Worm (Caenorhabditis elegans) whole organism, late embryonic: Measurements from ENCODE around the gene T04B8.1.

Experiments
- K02D7.2 ChIP-seq: sonication (generic microtip); optimal IDR thresholded peaks from 2 replicates; lab custom pipeline; 2017; ENCODE audit warnings: mild to moderate bottlenecking, missing genetic modification characterization, missing compliant biosample characterization
- ama-1 ChIP-seq: fragments of 150-350 bp; optimal IDR thresholded peaks from 2 replicates; lab custom pipeline; 2014
- ceh-14 ChIP-seq: sonication (generic microtip); optimal IDR thresholded peaks from 2 replicates; lab custom pipeline; 2016; ENCODE audit warnings: missing genotype, missing genetic modification characterization, missing compliant biosample characterization
- ceh-18 ChIP-seq: sonication (generic microtip); optimal IDR thresholded peaks from 2 replicates; lab custom pipeline; 2016; ENCODE audit warnings: missing genetic modification characterization, missing compliant biosample characterization
- ceh-2 ChIP-seq: sonication (generic microtip); optimal IDR thresholded peaks from 2 replicates; lab custom pipeline; 2016; ENCODE audit warnings: missing genotype, missing genetic modification characterization, missing compliant biosample characterization
- ceh-22 ChIP-seq: sonication (generic microtip); optimal IDR thresholded peaks from 2 replicates; lab custom pipeline; 2017; ENCODE audit warnings: missing biosample characterization, missing genetic modification characterization
- ceh-24 ChIP-seq: sonication (generic microtip); optimal IDR thresholded peaks from 2 replicates; lab custom pipeline; 2016; ENCODE audit warnings: mild to moderate bottlenecking, missing genetic modification characterization, missing compliant biosample characterization
- ceh-30 ChIP-seq: fragments of 150-350 bp; optimal IDR thresholded peaks from 2 replicates; lab custom pipeline; 2014; ENCODE audit warnings: missing biosample characterization, missing genetic modification characterization
- ceh-31 ChIP-seq: sonication (generic microtip); optimal IDR thresholded peaks from 2 replicates; lab custom pipeline; 2016; ENCODE audit warnings: missing genetic modification characterization, missing compliant biosample characterization
- ceh-34 ChIP-seq: sonication (generic microtip); optimal IDR thresholded peaks from 2 replicates; lab custom pipeline; 2016; ENCODE audit warnings: mild to moderate bottlenecking, missing genetic modification characterization, missing compliant biosample characterization
- ceh-45 ChIP-seq: fragments of 200-800 bp; sonication (Bioruptor generic); IDR thresholded peaks from 2 replicates; pipeline ENCODE4 v1.3.6; 2022; ENCODE audit warnings: missing genetic modification reagents, missing genetic modification characterization, missing compliant biosample characterization
- ceh-9 ChIP-seq: sonication (generic microtip); optimal IDR thresholded peaks from 2 replicates; lab custom pipeline; 2016; ENCODE audit warnings: mild to moderate bottlenecking, missing genetic modification characterization, inconsistent platforms, missing compliant biosample characterization
- dmd-4 ChIP-seq: sonication (generic microtip); optimal IDR thresholded peaks from 2 replicates; lab custom pipeline; 2016; ENCODE audit warnings: borderline replicate concordance, missing genetic modification characterization, missing compliant biosample characterization
- dve-1 ChIP-seq: sonication (generic microtip); optimal IDR thresholded peaks from 2 replicates; lab custom pipeline; 2017; ENCODE audit warnings: antibody characterized with exemption, mild to moderate bottlenecking, missing genetic modification characterization, missing compliant biosample characterization
- elt-2 ChIP-seq: sonication (generic microtip); optimal IDR thresholded peaks from 2 replicates; lab custom pipeline; 2016; ENCODE audit warnings: missing genetic modification reagents, missing genetic modification characterization, missing compliant biosample characterization
- elt-4 ChIP-seq: sonication (generic microtip); optimal IDR thresholded peaks from 2 replicates; lab custom pipeline; 2016; ENCODE audit warnings: missing genetic modification characterization, missing compliant biosample characterization
- eyg-1 ChIP-seq: sonication (generic microtip); optimal IDR thresholded peaks from 2 replicates; lab custom pipeline; 2016; ENCODE audit warnings: missing genotype, missing genetic modification characterization, missing compliant biosample characterization
- fax-1 ChIP-seq: sonication (generic microtip); optimal IDR thresholded peaks from 2 replicates; lab custom pipeline; 2016; ENCODE audit warnings: missing genotype, missing genetic modification characterization, missing compliant biosample characterization
- fkh-10 ChIP-seq: fragments of 150-350 bp; optimal IDR thresholded peaks from 2 replicates; lab custom pipeline; 2014; ENCODE audit warnings: missing biosample characterization, missing genetic modification reagents, missing genetic modification characterization
- fkh-6 ChIP-seq: sonication (generic microtip); optimal IDR thresholded peaks from 2 replicates; lab custom pipeline; 2016; ENCODE audit warnings: missing genetic modification characterization, missing compliant biosample characterization
- gmeb-2 ChIP-seq: sonication (generic microtip); optimal IDR thresholded peaks from 2 replicates; lab custom pipeline; 2016; ENCODE audit warnings: missing genetic modification characterization, inconsistent platforms, missing compliant biosample characterization
- hlh-6 ChIP-seq: sonication (generic microtip); optimal IDR thresholded peaks from 2 replicates; lab custom pipeline; 2016; ENCODE audit warnings: missing genotype, missing genetic modification characterization, missing compliant biosample characterization
- hlh-8 ChIP-seq: sonication (generic microtip); optimal IDR thresholded peaks from 2 replicates; lab custom pipeline; 2016; ENCODE audit warnings: missing genotype, missing genetic modification characterization, missing compliant biosample characterization
- lim-6 ChIP-seq: sonication (generic microtip); optimal IDR thresholded peaks from 2 replicates; lab custom pipeline; 2016; ENCODE audit warnings: missing genetic modification characterization, missing compliant biosample characterization
- madf-2 ChIP-seq: sonication (generic microtip); optimal IDR thresholded peaks from 2 replicates; lab custom pipeline; 2017; ENCODE audit warnings: missing genetic modification characterization, missing compliant biosample characterization
- nfya-1 ChIP-seq: sonication (generic microtip); optimal IDR thresholded peaks from 2 replicates; lab custom pipeline; 2017; ENCODE audit warnings: missing genetic modification characterization, mild to moderate bottlenecking, missing compliant biosample characterization, antibody characterized with exemption, moderate library complexity
- nhr-11 ChIP-seq: fragments of 150-350 bp; optimal IDR thresholded peaks from 2 replicates; lab custom pipeline; 2014; ENCODE audit warnings: missing biosample characterization, missing genetic modification characterization
- odd-2 ChIP-seq: sonication (generic microtip); optimal IDR thresholded peaks from 2 replicates; lab custom pipeline; 2017; ENCODE audit warnings: antibody characterized with exemption, mild to moderate bottlenecking, missing genetic modification characterization, missing compliant biosample characterization
- pag-3 ChIP-seq: sonication (generic microtip); optimal IDR thresholded peaks from 2 replicates; lab custom pipeline; 2016; ENCODE audit warnings: missing compliant biosample characterization, missing genetic modification characterization, borderline replicate concordance
- pat-9 ChIP-seq: fragments of 200-800 bp; sonication (Bioruptor generic); optimal IDR thresholded peaks from 2 replicates; lab custom pipeline; 2018; ENCODE audit warnings: mild to moderate bottlenecking, missing genetic modification characterization, moderate library complexity, missing compliant biosample characterization
- pax-1 ChIP-seq: fragments of 150-350 bp; optimal IDR thresholded peaks from 2 replicates; lab custom pipeline; 2014; ENCODE audit warnings: missing biosample characterization, missing genetic modification characterization
- pha-2 ChIP-seq: sonication (generic microtip); optimal IDR thresholded peaks from 2 replicates; lab custom pipeline; 2017; ENCODE audit warnings: mild to moderate bottlenecking, missing genetic modification characterization, missing compliant biosample characterization
- sox-4 ChIP-seq: sonication (generic microtip); optimal IDR thresholded peaks from 2 replicates; lab custom pipeline; 2017; ENCODE audit warnings: mild to moderate bottlenecking, missing genetic modification characterization, inconsistent platforms, missing compliant biosample characterization
- tbx-2 ChIP-seq: sonication (generic microtip); optimal IDR thresholded peaks from 2 replicates; lab custom pipeline; 2016; ENCODE audit warnings: missing genetic modification characterization, missing compliant biosample characterization
- ttx-3 ChIP-seq: sonication (generic microtip); optimal IDR thresholded peaks from 2 replicates; lab custom pipeline; 2016; ENCODE audit warnings: missing genetic modification reagents, missing genetic modification characterization, missing compliant biosample characterization
- unc-55 ChIP-seq: sonication (generic microtip); optimal IDR thresholded peaks from 2 replicates; lab custom pipeline; 2017; ENCODE audit warnings: missing biosample characterization, missing genetic modification reagents, missing genetic modification characterization
- unc-86 ChIP-seq: sonication (generic microtip); optimal IDR thresholded peaks from 2 replicates; lab custom pipeline; 2016; ENCODE audit warnings: missing genetic modification characterization, missing compliant biosample characterization

T04B8.1 gene

DNA sequence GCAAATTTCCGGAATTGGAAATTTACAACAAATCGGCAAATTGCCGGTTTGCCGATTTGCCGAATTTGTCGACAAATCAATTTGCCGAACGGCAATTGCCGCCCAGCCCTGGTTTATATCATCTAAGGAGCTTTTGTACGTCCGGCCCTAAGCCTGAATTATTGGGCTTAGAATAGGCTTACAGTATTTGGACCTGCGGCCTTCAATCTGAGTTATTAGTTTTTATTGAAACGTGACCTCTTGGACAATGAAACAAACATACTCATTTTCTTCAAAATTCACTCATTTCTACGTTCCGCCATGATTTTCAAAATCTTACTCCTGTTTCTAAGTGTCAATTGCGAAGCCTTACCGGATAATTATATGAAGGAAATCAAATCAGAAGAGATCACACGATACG lies 41.2 kb downstream of the T04B8.1 start, which contains the start of gene Y39F10C.1:
Gene Y39F10C.1 (plus strand): TSS at position 301 of the 400 bp plus-strand sequence.
- TF ChIP-seq madf-2 (tag; lab: Kevin White, UChicago): no peak

DNA sequence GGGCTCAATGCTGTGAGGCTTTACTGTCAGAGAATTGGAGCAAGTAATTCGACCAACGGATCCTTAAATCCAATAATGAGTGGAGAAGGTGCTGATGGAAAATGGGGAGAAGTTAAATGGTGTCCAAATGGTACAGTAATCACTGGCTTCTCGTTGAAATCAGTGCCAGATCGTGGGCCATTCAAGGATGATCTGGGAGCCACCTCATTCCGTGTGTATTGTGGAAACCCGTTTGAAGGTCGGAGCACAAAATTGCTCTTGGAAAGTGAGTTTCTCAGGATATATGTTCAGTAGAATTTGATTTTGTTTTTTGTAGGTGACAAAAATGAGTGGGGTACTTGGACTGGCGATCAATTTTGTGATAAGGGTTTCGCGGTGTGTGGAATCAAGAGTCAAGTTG lies 41.7 kb downstream of the T04B8.1 start:
- TF ChIP-seq nhr-11 (tag; lab: Kevin White, UChicago) (no peak), tbx-2 (tag; lab: Kevin White, UChicago) (no peak), fkh-6 (no peak), ceh-45 (GFP tag; lab: Robert Waterston, UW) (no peak), elt-4 (tag; lab: Kevin White, UChicago) (no peak), dmd-4 (tag; lab: Kevin White, UChicago) (no peak), ceh-18 (tag; lab: Kevin White, UChicago) (no peak), ceh-31 (tag; lab: Kevin White, UChicago) (no peak), lim-6 (tag; lab: Kevin White, UChicago) (no peak), pat-9 (tag; lab: Kevin White, UChicago) (no peak), pag-3 (no peak), ceh-9 (tag; lab: Kevin White, UChicago) (no peak), odd-2 (no peak), gmeb-2 (no peak), ceh-24 (tag; lab: Kevin White, UChicago) (no peak), sox-4 (no peak), fax-1 (tag; lab: Kevin White, UChicago) (no peak), ceh-14 (no peak), ama-1 (lab: Kevin White, UChicago) (no peak)
- TF ChIP-seq, all 69 proteins: peak for 0

DNA sequence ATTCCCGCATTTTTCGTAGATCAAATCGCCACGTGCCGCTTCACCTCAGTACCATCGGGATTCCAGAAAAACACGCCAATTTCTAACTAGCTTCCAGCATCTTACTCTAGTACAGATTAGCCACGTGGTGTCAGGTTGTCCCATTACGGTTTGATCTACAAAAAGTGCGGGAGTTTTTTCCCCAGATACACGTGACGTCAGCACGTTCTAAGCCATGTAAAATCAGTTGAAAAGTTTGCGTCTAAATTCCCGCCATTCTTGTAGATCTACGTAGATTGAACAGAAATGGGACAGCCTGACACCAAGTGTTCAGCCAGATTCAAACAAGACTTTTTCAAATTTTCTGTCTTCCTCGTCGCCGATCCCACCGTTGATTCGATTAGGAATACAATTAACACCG lies 44.5 kb downstream of the T04B8.1 start, which contains the start of gene T02H6.9:
Gene T02H6.9 (plus strand): TSS at position 301 of the 400 bp plus-strand sequence.
- TF ChIP-seq ceh-9 (tag; lab: Kevin White, UChicago) (no peak), ceh-24 (tag; lab: Kevin White, UChicago) (no peak), pag-3 (no peak), dmd-4 (tag; lab: Kevin White, UChicago) (no peak), ceh-30 (tag; lab: Kevin White, UChicago) (no peak), dve-1 (tag; lab: Kevin White, UChicago) (no peak), unc-86 (no peak), K02D7.2 (no peak), ama-1 (lab: Kevin White, UChicago) (no peak), madf-2 (tag; lab: Kevin White, UChicago) (no peak), ttx-3 (tag; lab: Kevin White, UChicago) (no peak), hlh-6 (tag; lab: Kevin White, UChicago) (no peak), nfya-1 (no peak), ceh-22 (tag; lab: Kevin White, UChicago) (no peak), eyg-1 (no peak)

DNA sequence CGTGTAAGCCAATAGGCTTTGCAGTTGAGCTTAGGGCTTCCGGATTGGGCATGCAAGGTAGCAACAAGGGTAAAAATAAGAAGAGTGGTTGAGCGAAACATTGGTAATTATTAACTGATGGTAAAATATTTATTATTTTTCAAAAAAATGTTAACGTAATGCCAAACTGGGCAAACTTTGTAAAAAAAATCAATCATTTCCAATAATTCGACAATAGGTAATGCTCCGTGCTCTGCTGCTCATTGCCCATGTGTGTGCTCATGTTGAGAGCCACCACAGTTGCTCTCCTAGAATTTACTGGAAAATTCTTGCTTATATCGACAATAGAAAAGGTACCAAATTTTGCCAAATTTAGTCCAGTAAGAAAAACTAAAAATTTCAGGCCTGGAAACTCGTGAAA lies 46.5 kb downstream of the T04B8.1 start, which contains the start of the genes T02H6.10 and T02H6.8:
Gene T02H6.10 (minus strand): TSS at position 101 of the 400 bp plus-strand sequence.
Gene T02H6.8 (plus strand): TSS at position 221 of the 400 bp plus-strand sequence.
- no peak for TF ChIP-seq ama-1 (lab: Kevin White, UChicago)
- no peak for TF ChIP-seq ceh-30 (tag; lab: Kevin White, UChicago)
- TF ChIP-seq unc-55: no peak
- no peak for TF ChIP-seq pha-2 (tag; lab: Kevin White, UChicago)
- no peak for TF ChIP-seq ceh-22 (tag; lab: Kevin White, UChicago)
- TF ChIP-seq ceh-18 (tag; lab: Kevin White, UChicago): no peak
- TF ChIP-seq hlh-8 (tag; lab: Kevin White, UChicago): no peak
- no peak for TF ChIP-seq ceh-9 (tag; lab: Kevin White, UChicago)
- no peak for TF ChIP-seq fkh-10 (GFP tag; lab: Kevin White, UChicago)
- no peak for TF ChIP-seq tbx-2 (tag; lab: Kevin White, UChicago)
- TF ChIP-seq pax-1: no peak
- no peak for TF ChIP-seq nhr-11 (tag; lab: Kevin White, UChicago)
- TF ChIP-seq ceh-34: no peak
- no peak for TF ChIP-seq elt-2 (tag; lab: Kevin White, UChicago)
- TF ChIP-seq ceh-2 (tag; lab: Kevin White, UChicago): no peak
- TF ChIP-seq pat-9 (tag; lab: Kevin White, UChicago): no peak
- no peak for TF ChIP-seq ceh-31 (tag; lab: Kevin White, UChicago)
